Worm (Caenorhabditis elegans): Measurements from ENCODE around the gene fbxb-16.

fbxb-16 gene

DNA sequence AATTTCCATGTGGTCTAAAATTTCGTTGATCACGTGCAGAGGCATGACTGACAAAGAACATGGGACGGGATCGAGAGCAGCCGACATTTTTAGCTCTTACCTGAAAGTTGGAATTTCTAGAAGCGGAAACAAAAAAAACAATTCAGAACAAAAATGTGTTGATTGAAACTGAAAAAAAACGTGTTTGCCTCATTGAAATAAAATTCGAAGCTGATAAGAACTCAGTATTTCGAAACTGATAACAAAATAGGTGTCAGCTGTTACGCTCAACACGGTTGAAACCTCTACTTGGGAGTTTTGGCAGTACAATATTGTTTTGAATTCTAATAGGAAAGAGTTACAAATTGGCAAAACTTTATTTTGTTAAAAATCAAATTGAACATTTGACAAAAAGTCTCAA lies 42.8 kb downstream of the fbxb-16 start:
- TF ChIP-seq unc-86 (tag; optimal IDR thresholded peaks at IDR 0.05) (no peak), sdc-2 (tag; optimal IDR thresholded peaks at IDR 0.05) (no peak), elt-2 (tag; optimal IDR thresholded peaks at IDR 0.05) (no peak), ceh-22 (tag; optimal IDR thresholded peaks at IDR 0.05) (no peak), ets-4 (tag; optimal IDR thresholded peaks at IDR 0.05) (no peak), ceh-9 (tag; optimal IDR thresholded peaks at IDR 0.05) (no peak), npax-4 (tag; optimal IDR thresholded peaks at IDR 0.05) (no peak), C08G9.2 (tag; optimal IDR thresholded peaks at IDR 0.05) (no peak), K09A11.1 (tag; optimal IDR thresholded peaks at IDR 0.05; ENCODE audit: insufficient read depth) (no peak), ceh-34 (tag; optimal IDR thresholded peaks at IDR 0.05) (no peak), hlh-8 (tag; optimal IDR thresholded peaks at IDR 0.05) (no peak)

DNA sequence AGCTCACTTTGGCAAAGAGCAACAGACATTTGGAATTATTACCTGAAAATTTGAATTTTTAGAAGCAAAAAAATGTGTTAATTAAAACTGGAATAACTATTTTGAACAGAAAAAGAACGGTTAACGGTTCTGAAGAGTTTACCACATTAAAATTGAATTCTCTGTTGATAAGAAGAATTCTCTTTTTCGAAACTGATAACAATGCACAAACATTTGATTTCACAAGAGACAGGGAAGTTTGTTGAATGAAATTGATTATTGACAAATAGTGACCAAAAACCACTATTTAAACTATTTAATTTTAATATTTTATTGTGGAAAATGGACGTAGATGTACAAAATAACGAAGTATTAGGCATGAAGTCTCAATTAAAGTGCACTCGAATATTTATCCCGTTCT lies 44.1 kb downstream of the fbxb-16 start:
- TF ChIP-seq ref-2 (tag; optimal IDR thresholded peaks at IDR 0.05) = no peak
- no peak for TF ChIP-seq elt-2 (tag; optimal IDR thresholded peaks at IDR 0.05)
- no peak for TF ChIP-seq pqm-1 (tag; optimal IDR thresholded peaks at IDR 0.05)
- no peak for TF ChIP-seq nhr-11 (tag; optimal IDR thresholded peaks at IDR 0.05)
- no peak for TF ChIP-seq pros-1 (tag; optimal IDR thresholded peaks at IDR 0.05)
- no peak for TF ChIP-seq F13H6.1 (tag; optimal IDR thresholded peaks at IDR 0.05)
- no peak for TF ChIP-seq ttx-3 (tag; optimal IDR thresholded peaks at IDR 0.05)
- no peak for TF ChIP-seq hlh-15 (tag; optimal IDR thresholded peaks at IDR 0.05)
- TF ChIP-seq lin-11 (tag; optimal IDR thresholded peaks at IDR 0.05) = no peak
- TF ChIP-seq pat-9 (tag; optimal IDR thresholded peaks at IDR 0.05) = no peak
- TF ChIP-seq ceh-9 (tag; optimal IDR thresholded peaks at IDR 0.05) = no peak

DNA sequence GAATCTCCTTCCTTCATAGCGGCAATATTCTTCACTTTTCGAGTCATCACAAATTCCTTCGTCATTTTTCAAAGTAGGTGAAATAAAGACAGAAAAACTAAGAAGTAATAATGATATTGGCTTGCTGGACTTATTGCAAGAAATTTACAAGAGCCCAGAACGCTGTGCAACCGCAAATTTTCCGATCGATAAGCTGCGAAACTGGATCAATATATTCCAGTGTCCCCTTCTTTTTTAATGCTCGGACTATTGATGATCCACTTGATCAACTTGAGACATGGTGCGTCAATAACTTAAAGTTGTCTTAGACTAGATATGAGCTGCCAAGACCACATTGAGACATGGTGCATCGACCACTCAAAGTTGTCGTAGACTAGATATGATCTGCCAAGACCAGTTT lies 45.6 kb downstream of the fbxb-16 start, which contains the start of gene bath-33:
bath-33 (minus strand) TSS at position 101 of the 400 bp plus-strand sequence.
- TF ChIP-seq dve-1 (tag; optimal IDR thresholded peaks at IDR 0.05) (no peak), Y22D7AL.16 (tag; optimal IDR thresholded peaks at IDR 0.05) (no peak)

DNA sequence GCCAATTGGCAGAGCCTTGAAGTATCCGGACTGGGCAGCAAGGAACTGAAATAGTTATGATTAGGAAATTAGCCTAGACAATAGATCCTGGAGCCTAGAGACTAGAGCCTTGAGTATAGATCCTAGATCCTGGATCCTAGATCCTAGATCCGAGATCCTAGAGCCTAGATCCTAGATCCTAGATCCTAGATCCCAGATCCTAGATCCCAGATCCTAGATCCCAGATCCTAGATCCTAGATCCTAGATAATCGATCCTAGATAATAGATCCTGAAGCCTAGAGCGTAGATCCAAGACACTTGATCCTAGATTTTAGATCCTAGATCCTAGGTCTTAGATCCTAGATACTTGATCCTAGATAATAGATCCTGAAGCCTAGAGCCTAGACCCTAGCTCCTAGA lies 46.7 kb downstream of the fbxb-16 start:
- TF ChIP-seq T23F11.4 (GFP tag; optimal IDR thresholded peaks at IDR 0.05) (no peak), rnt-1 (tag; optimal IDR thresholded peaks at IDR 0.05) (no peak), dve-1 (tag; optimal IDR thresholded peaks at IDR 0.05) (peak; percentile 98), pat-9 (tag; optimal IDR thresholded peaks at IDR 0.05) (no peak), hlh-6 (tag; optimal IDR thresholded peaks at IDR 0.05) (no peak)

DNA sequence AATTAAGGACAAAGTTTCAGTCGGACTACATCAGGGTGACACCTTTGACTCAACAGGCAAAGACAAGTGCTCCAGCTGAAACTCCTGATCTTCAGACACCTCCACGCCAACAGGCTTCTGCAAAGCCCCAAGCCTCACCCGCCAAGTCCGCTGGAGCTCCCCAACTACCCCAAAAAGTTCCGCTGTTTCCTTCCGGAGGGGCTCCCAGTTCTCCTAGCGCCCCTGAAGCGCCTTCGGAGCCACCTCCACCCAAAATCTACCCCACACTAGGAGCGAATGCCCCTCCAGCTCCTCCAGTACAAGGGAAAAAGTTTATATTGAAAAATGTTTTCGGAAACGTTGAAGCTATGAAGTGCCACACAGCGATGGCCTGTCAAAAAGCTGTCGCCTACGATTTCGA lies 48.7 kb downstream of the fbxb-16 start:
- TF ChIP-seq ceh-48 (tag; optimal IDR thresholded peaks at IDR 0.05) = no peak
- no peak for TF ChIP-seq ceh-30 (tag; optimal IDR thresholded peaks at IDR 0.05)
- no peak for TF ChIP-seq pat-9 (tag; optimal IDR thresholded peaks at IDR 0.05)
- no peak for TF ChIP-seq hlh-6 (tag; optimal IDR thresholded peaks at IDR 0.05)
- TF ChIP-seq ceh-6 (GFP tag; optimal IDR thresholded peaks at IDR 0.05) = no peak

DNA sequence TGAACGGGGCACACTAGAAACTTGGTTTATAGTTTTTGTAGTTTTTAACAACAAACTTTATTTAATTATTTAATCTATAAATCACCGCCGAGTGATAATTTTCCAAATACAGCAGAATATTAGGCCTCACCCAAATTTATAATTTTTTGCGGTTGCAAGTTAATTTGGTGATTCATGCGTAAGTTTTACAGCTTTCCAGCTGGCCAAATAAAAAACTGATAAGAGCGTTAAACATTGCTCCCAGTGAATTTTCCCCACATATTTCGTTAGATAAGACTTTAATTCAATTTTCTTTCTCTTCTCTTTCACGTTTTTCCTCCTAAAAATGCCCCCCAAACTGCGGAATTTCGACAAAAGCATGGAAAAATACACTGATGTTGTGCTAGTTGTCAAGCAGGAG lies 50.2 kb downstream of the fbxb-16 start, which contains the start of gene bath-47:
bath-47 (plus strand) TSS at position 305 of the 400 bp plus-strand sequence.
- no peak for TF ChIP-seq hlh-13 (GFP tag; optimal IDR thresholded peaks at IDR 0.05)
- TF ChIP-seq pqm-1 (tag; optimal IDR thresholded peaks at IDR 0.05) = no peak
- no peak for TF ChIP-seq ref-2 (tag; optimal IDR thresholded peaks at IDR 0.05)
- no peak for TF ChIP-seq madf-2 (tag; optimal IDR thresholded peaks at IDR 0.05)
- TF ChIP-seq lin-11 (tag; optimal IDR thresholded peaks at IDR 0.05) = no peak

DNA sequence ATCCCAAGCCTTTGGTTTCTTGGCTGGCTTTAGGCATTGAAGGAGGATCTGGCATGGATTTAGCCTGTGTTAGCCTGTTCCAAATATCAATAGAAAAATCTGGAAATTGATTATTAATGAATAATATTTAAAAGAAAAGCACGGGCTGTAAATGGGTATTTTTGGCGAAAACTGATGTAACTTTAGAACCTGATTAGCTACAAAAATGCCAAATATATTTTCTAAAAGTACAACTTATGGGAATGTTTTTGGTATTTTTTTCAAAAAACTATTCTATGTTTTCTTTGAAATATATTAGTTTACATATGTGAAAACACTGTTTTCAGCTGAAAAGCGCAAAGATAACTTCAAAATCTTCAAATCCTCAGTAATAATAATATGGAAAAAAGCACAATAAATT lies 51.0 kb downstream of the fbxb-16 start, which contains the start of gene bath-26:
bath-26 (minus strand) TSS at position 101 of the 400 bp plus-strand sequence.
- TF ChIP-seq hlh-6 (tag; optimal IDR thresholded peaks at IDR 0.05) (no peak), ceh-48 (tag; optimal IDR thresholded peaks at IDR 0.05) (no peak), pha-2 (tag; optimal IDR thresholded peaks at IDR 0.05) (no peak), ahr-1 (tag; optimal IDR thresholded peaks at IDR 0.05) (no peak), elt-4 (tag; optimal IDR thresholded peaks at IDR 0.05) (no peak), T23F11.4 (GFP tag; optimal IDR thresholded peaks at IDR 0.05) (no peak), ceh-2 (tag; optimal IDR thresholded peaks at IDR 0.05) (no peak), unc-3 (GFP tag; conservative IDR thresholded peaks at IDR 0.05) (no peak), unc-3 (tag; optimal IDR thresholded peaks at IDR 0.05) (no peak), K02D7.2 (tag; optimal IDR thresholded peaks at IDR 0.05) (no peak), ceh-30 (tag; optimal IDR thresholded peaks at IDR 0.05) (no peak), gmeb-2 (tag; optimal IDR thresholded peaks at IDR 0.05) (no peak)
